Fruit fly (Drosophila melanogaster): ENCODE data around the gene CG43739.
A peak's percentile ranks its signal among the peaks of the same experiment; 100 is the strongest.

The CG43739 gene

dm6 chr2L:20874514-20874913 lies 44.2 kb downstream of the CG43739 start:
- TF ChIP-seq lov (optimal IDR thresholded peaks at IDR 0.05) (no peak), lov (GFP tag; IDR thresholded peaks at IDR 0.05) (no peak), dmrt11E (tag; optimal IDR thresholded peaks at IDR 0.05) (no peak), sr (GFP tag; IDR thresholded peaks at IDR 0.05) (no peak), Bgb (GFP tag; IDR thresholded peaks at IDR 0.05; ENCODE audit: partially characterized antibody) (peak; percentile 39; the same call in 1 of the 2 replicates), HLH4C (GFP tag; IDR thresholded peaks at IDR 0.05; ENCODE audit: partially characterized antibody) (peak; percentile 47; the same call in 1 of the 3 replicates), nerfin-2 (GFP tag; IDR thresholded peaks at IDR 0.05; ENCODE audit: partially characterized antibody) (peak; percentile 59), CG12219 (GFP tag; optimal IDR thresholded peaks at IDR 0.05) (no peak), CG15479 (GFP tag; optimal IDR thresholded peaks at IDR 0.05) (no peak), CG4707 (GFP tag; optimal IDR thresholded peaks at IDR 0.05) (no peak), CG7963 (GFP tag; IDR thresholded peaks at IDR 0.05; ENCODE audit: partially characterized antibody) (peak; percentile 26; the same call in 1 of the 3 replicates), CG15514 (GFP tag; optimal IDR thresholded peaks at IDR 0.05) (no peak), CG8944 (GFP tag; optimal IDR thresholded peaks at IDR 0.05) (no peak), CG6654 (GFP tag; optimal IDR thresholded peaks at IDR 0.05) (peak; percentile 99), CG18764 (GFP tag; optimal IDR thresholded peaks at IDR 0.05) (no peak), sisA (GFP tag; IDR thresholded peaks at IDR 0.05) (no peak), salm (tag; optimal IDR thresholded peaks at IDR 0.05) (no peak), chm (GFP tag; IDR thresholded peaks at IDR 0.05) (no peak), Drgx (GFP tag; IDR thresholded peaks at IDR 0.05) (no peak), sob (GFP tag; IDR thresholded peaks at IDR 0.05) (no peak), CG6791 (GFP tag; IDR thresholded peaks at IDR 0.05; ENCODE audit: partially characterized antibody) (peak; percentile 38; the same call in 1 of the 3 replicates), bsh (GFP tag; optimal IDR thresholded peaks at IDR 0.05) (no peak), Med (GFP tag) (peak; percentile 6), ash1 (GFP tag; optimal IDR thresholded peaks at IDR 0.05) (no peak), hth (optimal IDR thresholded peaks at IDR 0.05) (no peak), Taf1 (GFP tag; IDR thresholded peaks at IDR 0.05) (no peak), dimm (GFP tag; IDR thresholded peaks at IDR 0.05) (no peak), ara (GFP tag; IDR thresholded peaks at IDR 0.05) (no peak), prd (optimal IDR thresholded peaks at IDR 0.05) (no peak), prd (GFP tag; IDR thresholded peaks at IDR 0.05) (no peak), aop (GFP tag; IDR thresholded peaks at IDR 0.05) (no peak), ato (GFP tag; IDR thresholded peaks at IDR 0.05; ENCODE audit: partially characterized antibody) (peak; percentile 22; the same call in 1 of the 2 replicates), Mes4 (GFP tag; optimal IDR thresholded peaks at IDR 0.05) (no peak), Gug (GFP tag; IDR thresholded peaks at IDR 0.05) (no peak), D19B (GFP tag; optimal IDR thresholded peaks at IDR 0.05) (no peak), tna (GFP tag; IDR thresholded peaks at IDR 0.05; ENCODE audit: partially characterized antibody) (peak; percentile 54; the same call in 1 of the 2 replicates), CG13287 (GFP tag; IDR thresholded peaks at IDR 0.05; ENCODE audit: partially characterized antibody) (no peak; the same call in 1 of the 2 replicates), CG7839 (tag; optimal IDR thresholded peaks at IDR 0.05) (no peak), CoRest (tag; optimal IDR thresholded peaks at IDR 0.05) (no peak), jigr1 (GFP tag; IDR thresholded peaks at IDR 0.05) (no peak), tup (GFP tag; optimal IDR thresholded peaks at IDR 0.05) (no peak), lola (GFP tag; optimal IDR thresholded peaks at IDR 0.05) (no peak), cad (GFP tag; optimal IDR thresholded peaks at IDR 0.05) (peak; percentile 97), Opbp (GFP tag; IDR thresholded peaks at IDR 0.05; ENCODE audit: partially characterized antibody) (0 out of 3 replicates have a peak, but pooled peaks have one; percentile 46), CG14860 (GFP tag; IDR thresholded peaks at IDR 0.05; ENCODE audit: partially characterized antibody) (no peak; the same call in 2 of the 3 replicates), CG10147 (GFP tag; optimal IDR thresholded peaks at IDR 0.05) (no peak), z (GFP tag; IDR thresholded peaks at IDR 0.05) (no peak), CG11247 (GFP tag; IDR thresholded peaks at IDR 0.05) (no peak), Dbx (GFP tag; IDR thresholded peaks at IDR 0.05) (no peak), fru (optimal IDR thresholded peaks at IDR 0.05) (no peak), br (optimal IDR thresholded peaks at IDR 0.05) (no peak)
